Fruit fly (Drosophila melanogaster) whole organism, embryonic: Measurements from ENCODE around the gene CG34267.

Experiments used
- Aef1 ChIP-seq: fragments of 200-800 bp; sonication (Bioruptor generic); IDR thresholded peaks from 3 replicates; pipeline ENCODE4 v1.3.6; 2022; ENCODE audit warnings: missing biosample characterization, missing genetic modification characterization
- CG12744 ChIP-seq: fragments of 200-800 bp; sonication (Bioruptor generic); optimal IDR thresholded peaks from 2 replicates; lab custom pipeline; 2016; ENCODE audit warnings: missing biosample characterization, missing genetic modification characterization
- CG14050 ChIP-seq: fragments of 200-800 bp; sonication (Bioruptor generic); IDR thresholded peaks from 3 replicates; pipeline ENCODE4 v1.3.6; 2022; ENCODE audit warnings: missing biosample characterization, missing genetic modification characterization
- CG17568 ChIP-seq: fragments of 200-800 bp; sonication (Bioruptor generic); optimal IDR thresholded peaks from 2 replicates; lab custom pipeline; 2018; ENCODE audit warnings: missing biosample characterization, mild to moderate bottlenecking, missing genetic modification characterization, moderate library complexity
- CG18262 ChIP-seq: fragments of 200-800 bp; optimal IDR thresholded peaks from 3 replicates; lab custom pipeline; 2019; ENCODE audit warnings: missing biosample characterization, mild to moderate bottlenecking, missing genetic modification characterization, moderate library complexity
- CG18476 ChIP-seq: fragments of 200-800 bp; sonication (Bioruptor generic); optimal IDR thresholded peaks from 2 replicates; lab custom pipeline; 2016; ENCODE audit warnings: missing biosample characterization, mild to moderate bottlenecking, missing genetic modification characterization
- CG31365 ChIP-seq: fragments of 200-800 bp; sonication (Bioruptor generic); optimal IDR thresholded peaks from 2 replicates; lab custom pipeline; 2018; ENCODE audit warnings: missing biosample characterization, mild to moderate bottlenecking, missing genetic modification characterization
- CG4282 ChIP-seq: fragments of 200-800 bp; sonication (Bioruptor generic); optimal IDR thresholded peaks from 2 replicates; lab custom pipeline; 2016; ENCODE audit warnings: missing biosample characterization, missing genetic modification characterization
- CG4328 ChIP-seq: fragments of 200-800 bp; sonication (Bioruptor generic); optimal IDR thresholded peaks from 3 replicates; lab custom pipeline; 2017; ENCODE audit warnings: missing biosample characterization, missing genetic modification reagents, missing genetic modification characterization
- CG4854 ChIP-seq: fragments of 200-800 bp; sonication (Bioruptor generic); optimal IDR thresholded peaks from 2 replicates; lab custom pipeline; 2016; ENCODE audit warnings: missing biosample characterization, missing genetic modification characterization, inconsistent platforms
- CG6175 ChIP-seq: fragments of 200-800 bp; sonication (Bioruptor generic); IDR thresholded peaks from 3 replicates; pipeline ENCODE4 v1.3.6; 2022; ENCODE audit warnings: missing biosample characterization, missing genetic modification characterization
- CG6791 ChIP-seq: fragments of 200-800 bp; sonication (Bioruptor generic); IDR thresholded peaks from 3 replicates; pipeline ENCODE4 v1.3.6; 2022; ENCODE audit warnings: missing biosample characterization, missing genetic modification characterization; ENCODE audit not compliant: partially characterized antibody
- Deaf1 ChIP-seq: fragments of 200-800 bp; optimal IDR thresholded peaks from 3 replicates; lab custom pipeline; 2019; ENCODE audit warnings: missing biosample characterization, mild to moderate bottlenecking, missing genetic modification characterization, moderate library complexity
- Dip3 ChIP-seq: fragments of 200-800 bp; sonication (Bioruptor generic); optimal IDR thresholded peaks from 3 replicates; lab custom pipeline; 2016; ENCODE audit warnings: missing biosample characterization, missing genetic modification characterization
- Elba2 ChIP-seq: fragments of 200-800 bp; sonication (Bioruptor generic); optimal IDR thresholded peaks from 3 replicates; lab custom pipeline; 2016; ENCODE audit warnings: missing biosample characterization, missing genetic modification characterization
- Ets97D ChIP-seq: fragments of 200-800 bp; sonication (Bioruptor generic); optimal IDR thresholded peaks from 3 replicates; lab custom pipeline; 2016; ENCODE audit warnings: missing biosample characterization, missing genetic modification characterization
- HLH3B ChIP-seq: fragments of 200-800 bp; sonication (Bioruptor generic); IDR thresholded peaks from 2 replicates; pipeline ENCODE4 v1.3.6; 2022; ENCODE audit warnings: missing biosample characterization, missing genetic modification characterization
- Hand ChIP-seq: fragments of 200-800 bp; sonication (Bioruptor generic); optimal IDR thresholded peaks from 2 replicates; lab custom pipeline; 2017; ENCODE audit warnings: mild to moderate bottlenecking, missing biosample characterization, missing genetic modification reagents, missing genetic modification characterization
- Hey ChIP-seq: fragments of 200-800 bp; sonication (Bioruptor generic); optimal IDR thresholded peaks from 3 replicates; lab custom pipeline; 2018; ENCODE audit warnings: missing biosample characterization, mild to moderate bottlenecking, missing genetic modification characterization
- Hr3 ChIP-seq: fragments of 200-800 bp; sonication (Bioruptor generic); optimal IDR thresholded peaks from 3 replicates; lab custom pipeline; 2016; ENCODE audit warnings: missing biosample characterization, missing genetic modification characterization
- Hsf ChIP-seq: fragments of 200-800 bp; sonication (Bioruptor generic); optimal IDR thresholded peaks from 3 replicates; lab custom pipeline; 2016; ENCODE audit warnings: missing biosample characterization, missing genetic modification characterization
- Kr ChIP-seq: fragments of 200-800 bp; sonication (Bioruptor generic); optimal IDR thresholded peaks from 2 replicates; lab custom pipeline; 2017; ENCODE audit warnings: missing biosample characterization, mild to moderate bottlenecking, missing genetic modification characterization
- Mrtf ChIP-seq: fragments of 200-800 bp; sonication (Bioruptor generic); IDR thresholded peaks from 3 replicates; pipeline ENCODE4 v1.3.6; 2022; ENCODE audit warnings: missing biosample characterization, missing genetic modification characterization
- NC2α ChIP-seq: fragments of 200-800 bp; sonication (Bioruptor generic); optimal IDR thresholded peaks from 2 replicates; lab custom pipeline; 2016; ENCODE audit warnings: missing biosample characterization, missing genetic modification characterization
- Nf-YC ChIP-seq: fragments of 200-800 bp; optimal IDR thresholded peaks from 3 replicates; lab custom pipeline; 2019; ENCODE audit warnings: missing biosample characterization, mild to moderate bottlenecking, missing genetic modification characterization, moderate library complexity
- Opbp ChIP-seq: fragments of 200-800 bp; sonication (Bioruptor generic); IDR thresholded peaks from 3 replicates; pipeline ENCODE4 v1.3.6; 2022; ENCODE audit warnings: missing biosample characterization, missing genetic modification characterization; ENCODE audit not compliant: partially characterized antibody
- br ChIP-seq: fragments of >200 bp; optimal IDR thresholded peaks from 2 replicates; lab custom pipeline; 2017
- cad ChIP-seq: fragments of >200 bp; optimal IDR thresholded peaks from 2 replicates; lab custom pipeline; 2017; ENCODE audit warnings: missing biosample characterization, missing genetic modification characterization
- dan ChIP-seq: fragments of 200-800 bp; sonication (Bioruptor generic); IDR thresholded peaks from 2 replicates; pipeline ENCODE4 v1.3.6; 2022; ENCODE audit warnings: missing biosample characterization, missing genetic modification characterization
- danr ChIP-seq: fragments of 200-800 bp; sonication (Bioruptor generic); IDR thresholded peaks from 2 replicates; pipeline ENCODE4 v1.3.6; 2022; ENCODE audit warnings: missing biosample characterization, missing genetic modification characterization
- dm ChIP-seq: fragments of 200-800 bp; sonication (Bioruptor generic); optimal IDR thresholded peaks from 3 replicates; lab custom pipeline; 2016; ENCODE audit warnings: missing biosample characterization, missing genetic modification characterization
- eyg ChIP-seq: fragments of 200-800 bp; sonication (Bioruptor generic); optimal IDR thresholded peaks from 3 replicates; lab custom pipeline; 2016; ENCODE audit warnings: missing biosample characterization, missing genetic modification characterization
- gce ChIP-seq: fragments of 200-800 bp; sonication (Bioruptor generic); IDR thresholded peaks from 3 replicates; pipeline ENCODE4 v1.3.6; 2022; ENCODE audit warnings: missing biosample characterization, missing genetic modification characterization
- grau ChIP-seq: fragments of 200-800 bp; optimal IDR thresholded peaks from 3 replicates; lab custom pipeline; 2019; ENCODE audit warnings: missing biosample characterization, mild to moderate bottlenecking, missing genetic modification characterization, moderate library complexity
- gt ChIP-seq: fragments of 200-800 bp; sonication (Bioruptor generic); IDR thresholded peaks from 2 replicates; pipeline ENCODE4 v1.3.6; 2022; ENCODE audit warnings: missing biosample characterization, missing genetic modification characterization
- jing ChIP-seq: fragments of 200-800 bp; sonication (Bioruptor generic); optimal IDR thresholded peaks from 2 replicates; lab custom pipeline; 2018; ENCODE audit warnings: missing biosample characterization, mild to moderate bottlenecking, missing genetic modification characterization
- knrl ChIP-seq: fragments of 200-800 bp; sonication (Bioruptor generic); IDR thresholded peaks from 3 replicates; pipeline ENCODE4 v1.3.6; 2022; ENCODE audit warnings: missing biosample characterization, missing genetic modification characterization; ENCODE audit not compliant: partially characterized antibody
- lbe ChIP-seq: fragments of 200-800 bp; sonication (Bioruptor generic); optimal IDR thresholded peaks from 2 replicates; lab custom pipeline; 2016; ENCODE audit warnings: missing biosample characterization, mild to moderate bottlenecking, missing genetic modification characterization
- odd ChIP-seq: fragments of 200-800 bp; sonication (Bioruptor generic); optimal IDR thresholded peaks from 2 replicates; lab custom pipeline; 2017; ENCODE audit warnings: missing biosample characterization, mild to moderate bottlenecking, missing genetic modification characterization
- pnt ChIP-seq: fragments of 200-800 bp; sonication (Bioruptor generic); optimal IDR thresholded peaks from 3 replicates; lab custom pipeline; 2016; ENCODE audit warnings: missing biosample characterization, missing genetic modification characterization
- pum ChIP-seq: fragments of 200-800 bp; sonication (Bioruptor generic); optimal IDR thresholded peaks from 2 replicates; lab custom pipeline; 2016; ENCODE audit warnings: missing biosample characterization, missing genetic modification characterization
- rib ChIP-seq: fragments of 200-800 bp; sonication (Bioruptor generic); IDR thresholded peaks from 2 replicates; pipeline ENCODE4 v1.3.6; 2022; ENCODE audit warnings: missing biosample characterization, missing genetic modification characterization
- sc ChIP-seq, 3 experiments: fragments of >200 bp in 2 of 3; fragments of 200-800 bp in 1 of 3; sonication (Bioruptor generic) in 1 of 3; optimal IDR thresholded peaks; 2 replicates in 2 of 3; 3 replicates in 1 of 3; lab custom pipeline; 2017; ENCODE audit warnings: mild to moderate bottlenecking in 1 of 3, missing biosample characterization in 1 of 3, missing genetic modification characterization in 1 of 3, missing genetic modification reagents in 1 of 3
- seq ChIP-seq: fragments of 200-800 bp; sonication (Bioruptor generic); IDR thresholded peaks from 2 replicates; pipeline ENCODE4 v1.3.6; 2022; ENCODE audit warnings: missing biosample characterization, missing genetic modification characterization
- shn ChIP-seq: fragments of 200-800 bp; sonication (Bioruptor generic); optimal IDR thresholded peaks from 3 replicates; lab custom pipeline; 2016; ENCODE audit warnings: missing biosample characterization, missing genetic modification characterization
- slbo ChIP-seq: fragments of 200-800 bp; sonication (Bioruptor generic); IDR thresholded peaks from 2 replicates; pipeline ENCODE4 v1.3.6; 2022; ENCODE audit warnings: missing biosample characterization, missing genetic modification characterization
- tap ChIP-seq: fragments of 200-800 bp; optimal IDR thresholded peaks from 3 replicates; lab custom pipeline; 2019; ENCODE audit warnings: missing biosample characterization, mild to moderate bottlenecking, missing genetic modification characterization, moderate library complexity
- tin ChIP-seq: fragments of 200-800 bp; sonication (Bioruptor generic); optimal IDR thresholded peaks from 3 replicates; lab custom pipeline; 2016; ENCODE audit warnings: missing biosample characterization, missing genetic modification characterization
- tx ChIP-seq: fragments of 200-800 bp; sonication (Bioruptor generic); optimal IDR thresholded peaks from 2 replicates; lab custom pipeline; 2016; ENCODE audit warnings: missing biosample characterization, missing genetic modification characterization
- zen ChIP-seq: fragments of 200-800 bp; sonication (Bioruptor generic); optimal IDR thresholded peaks from 3 replicates; lab custom pipeline; 2018; ENCODE audit warnings: missing biosample characterization, mild to moderate bottlenecking, missing genetic modification characterization, moderate library complexity

CG34267 gene

dm6 chr3L:542863-543635 is 42.8 kb upstream of the CG34267 start, which contains the start of the genes Cypl and Hipk (continued):
- TF ChIP-seq lbe (GFP tag; lab: Kevin White, UChicago): peak; percentile 64
- no peak for TF ChIP-seq pnt (GFP tag; lab: Kevin White, UChicago)
- no peak for TF ChIP-seq tx (GFP tag; lab: Kevin White, UChicago)
- TF ChIP-seq tin (GFP tag; lab: Kevin White, UChicago): no peak
- TF ChIP-seq Hey: no peak
- no peak; the same call in 1 of the 2 replicates for TF ChIP-seq seq (GFP tag; lab: Robert Waterston, UW)
- no peak for TF ChIP-seq pum (GFP tag; lab: Kevin White, UChicago)
- TF ChIP-seq CG18262 (tag; lab: Kevin White, UChicago): peak; percentile 6
- peak; percentile 68; the same call in 2 of the 3 replicates for TF ChIP-seq CG6791
- peak; percentile 3 for TF ChIP-seq CG31365 (tag; lab: Kevin White, UChicago)
- peak; percentile 48 for TF ChIP-seq CG4328 (GFP tag; lab: Kevin White, UChicago)
- peak; percentile 12 for TF ChIP-seq tap (tag; lab: Kevin White, UChicago)
- TF ChIP-seq odd: peak; percentile 66
- no peak for TF ChIP-seq gce (GFP tag; lab: Robert Waterston, UW)
- no peak for TF ChIP-seq eyg (GFP tag; lab: Kevin White, UChicago)
- no peak for TF ChIP-seq CG6175
- TF ChIP-seq Elba2: peak; percentile 13
- no peak for TF ChIP-seq NC2α
- TF ChIP-seq CG12744 (GFP tag; lab: Kevin White, UChicago): no peak
- TF ChIP-seq cad: no peak
- TF ChIP-seq shn: no peak
- TF ChIP-seq br: no peak
- peak; percentile 70 for TF ChIP-seq Hand (GFP tag; lab: Kevin White, UChicago)
- no peak for TF ChIP-seq CG4282
- TF ChIP-seq knrl: peak; percentile 43; the same call in 2 of the 3 replicates
- no peak for TF ChIP-seq jing (GFP tag; lab: Kevin White, UChicago)
- no peak for TF ChIP-seq Mrtf (GFP tag; lab: Robert Waterston, UW)
- TF ChIP-seq Deaf1 (tag; lab: Kevin White, UChicago): no peak
- TF ChIP-seq CG17568 (GFP tag; lab: Kevin White, UChicago): peak; percentile 17
- TF ChIP-seq gt (GFP tag; lab: Robert Waterston, UW): no peak
- peak; percentile 21; the same call in 1 of the 2 replicates for TF ChIP-seq slbo (GFP tag; lab: Robert Waterston, UW)
- peak; percentile 17 for TF ChIP-seq Dip3 (GFP tag; lab: Kevin White, UChicago)
- TF ChIP-seq Kr: no peak
- TF ChIP-seq Hsf (GFP tag; lab: Kevin White, UChicago): peak; percentile 32
- no peak for TF ChIP-seq dan (GFP tag; lab: Robert Waterston, UW)
- TF ChIP-seq zen: peak; percentile 13
- peak; percentile 47 for TF ChIP-seq Nf-YC (tag; lab: Kevin White, UChicago)
- peak; percentile 74 for TF ChIP-seq Ets97D (GFP tag; lab: Kevin White, UChicago)
- TF ChIP-seq CG18476: peak; percentile 30
- TF ChIP-seq Aef1 (GFP tag; lab: Robert Waterston, UW): no peak
- no peak for TF ChIP-seq CG14050 (GFP tag; lab: Robert Waterston, UW)
- peak; percentile 57; the same call in 2 of the 3 replicates for TF ChIP-seq Opbp (GFP tag; lab: Robert Waterston, UW)
- peak; percentile 16 for TF ChIP-seq grau (tag; lab: Kevin White, UChicago)
- TF ChIP-seq dm (GFP tag; lab: Kevin White, UChicago): peak; percentile 24
- peak; percentile 19 for TF ChIP-seq CG4854 (GFP tag; lab: Kevin White, UChicago)
- no peak for TF ChIP-seq sc (optimal IDR thresholded peaks at IDR 0.05; lab: Kevin White, UChicago)
- no peak for TF ChIP-seq sc (GFP tag; optimal IDR thresholded peaks at IDR 0.05; lab: Kevin White, UChicago)
- TF ChIP-seq HLH3B (GFP tag; lab: Robert Waterston, UW): no peak
- no peak for TF ChIP-seq Hr3 (GFP tag; lab: Kevin White, UChicago)
- no peak for TF ChIP-seq danr (GFP tag; lab: Robert Waterston, UW)
- no peak for TF ChIP-seq rib (GFP tag; lab: Robert Waterston, UW)
